Worm (Caenorhabditis elegans): ENCODE measurements around the gene str-253.

DNA sequence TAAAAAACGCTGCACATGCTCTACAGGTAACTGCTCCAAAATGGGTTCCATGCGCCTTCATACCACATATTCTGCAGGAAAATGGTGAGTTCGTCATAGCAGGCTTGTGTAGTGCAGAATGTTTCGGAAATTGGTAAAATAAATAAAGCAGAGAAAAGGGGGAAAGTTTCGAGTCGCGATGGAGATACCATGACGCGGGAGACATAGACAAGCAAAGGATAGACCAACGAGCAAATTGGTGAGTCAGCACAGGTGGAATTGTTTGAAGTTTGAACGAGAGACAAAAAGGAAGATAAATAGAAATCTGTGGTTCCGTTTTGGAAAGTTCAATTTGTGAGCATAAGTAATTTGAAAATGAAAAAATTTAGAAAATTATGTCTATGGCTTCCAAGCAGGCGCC is 35.9 kb upstream of the str-253 start, which contains the start of gene nhr-225:
- TF ChIP-seq unc-62 (GFP tag; optimal IDR thresholded peaks at IDR 0.05): no peak
- TF ChIP-seq daf-12 (tag; optimal IDR thresholded peaks at IDR 0.05): no peak
- TF ChIP-seq nhr-12 (tag; optimal IDR thresholded peaks at IDR 0.05): no peak
- no peak for TF ChIP-seq egl-27 (tag; optimal IDR thresholded peaks at IDR 0.05)
- TF ChIP-seq nhr-237 (tag; optimal IDR thresholded peaks at IDR 0.05): no peak
- TF ChIP-seq mdl-1 (tag; optimal IDR thresholded peaks at IDR 0.05): no peak
- TF ChIP-seq ama-1 (optimal IDR thresholded peaks at IDR 0.05): no peak
- TF ChIP-seq lin-39 (tag; optimal IDR thresholded peaks at IDR 0.05): no peak
- no peak for TF ChIP-seq zag-1 (tag; optimal IDR thresholded peaks at IDR 0.05)
- TF ChIP-seq nhr-77 (tag; optimal IDR thresholded peaks at IDR 0.05): no peak
